Fruit fly (Drosophila melanogaster) whole organism, embryonic: ENCODE results near the gene esg.

Experiments
- CG10209 ChIP-seq: fragments of 200-800 bp; sonication (Bioruptor generic); optimal IDR thresholded peaks from 3 replicates; lab custom pipeline; 2017; ENCODE audit warnings: missing biosample characterization, mild to moderate bottlenecking, missing genetic modification characterization, missing genetic modification reagents
- CG11456 ChIP-seq: fragments of 200-800 bp; sonication (Bioruptor generic); IDR thresholded peaks from 3 replicates; pipeline ENCODE4 v1.3.6; 2022; ENCODE audit warnings: missing biosample characterization, missing genetic modification characterization
- CG11695 ChIP-seq: fragments of 200-800 bp; sonication (Bioruptor generic); IDR thresholded peaks from 3 replicates; pipeline ENCODE4 v1.3.6; 2022; ENCODE audit warnings: missing biosample characterization, missing genetic modification characterization
- CG13287 ChIP-seq: fragments of 200-800 bp; sonication (Bioruptor generic); IDR thresholded peaks from 2 replicates; pipeline ENCODE4 v1.3.6; 2022; ENCODE audit warnings: missing biosample characterization, missing genetic modification characterization; ENCODE audit not compliant: partially characterized antibody
- CG13775 ChIP-seq: fragments of 200-800 bp; sonication (Bioruptor generic); optimal IDR thresholded peaks from 3 replicates; lab custom pipeline; 2017; ENCODE audit warnings: missing biosample characterization, mild to moderate bottlenecking, missing genetic modification characterization
- CG15073 ChIP-seq: fragments of 200-800 bp; sonication (Bioruptor generic); optimal IDR thresholded peaks from 2 replicates; lab custom pipeline; 2016; ENCODE audit warnings: missing biosample characterization, missing genetic modification characterization
- CG15269 ChIP-seq: fragments of 200-800 bp; sonication (Bioruptor generic); optimal IDR thresholded peaks from 2 replicates; lab custom pipeline; 2018; ENCODE audit warnings: missing biosample characterization, mild to moderate bottlenecking, missing genetic modification characterization, moderate library complexity
- CG16779 ChIP-seq: fragments of 200-800 bp; sonication (Bioruptor generic); IDR thresholded peaks from 2 replicates; pipeline ENCODE4 v1.3.6; 2022; ENCODE audit warnings: missing biosample characterization, missing genetic modification characterization
- CG17328 ChIP-seq: fragments of 200-800 bp; sonication (Bioruptor generic); IDR thresholded peaks from 2 replicates; pipeline ENCODE4 v1.3.6; 2022; ENCODE audit warnings: missing biosample characterization, missing genetic modification characterization
- CG17568 ChIP-seq: fragments of 200-800 bp; sonication (Bioruptor generic); optimal IDR thresholded peaks from 2 replicates; lab custom pipeline; 2018; ENCODE audit warnings: missing biosample characterization, mild to moderate bottlenecking, missing genetic modification characterization, moderate library complexity
- CG17829 ChIP-seq: fragments of 200-800 bp; optimal IDR thresholded peaks from 2 replicates; lab custom pipeline; 2019; ENCODE audit warnings: missing biosample characterization, mild to moderate bottlenecking, missing genetic modification characterization, moderate library complexity
- CG18764 ChIP-seq: fragments of 200-800 bp; sonication (Bioruptor generic); optimal IDR thresholded peaks from 3 replicates; lab custom pipeline; 2016; ENCODE audit warnings: missing biosample characterization, missing genetic modification characterization
- CG2129 ChIP-seq: fragments of 200-800 bp; sonication (Bioruptor generic); IDR thresholded peaks from 2 replicates; pipeline ENCODE4 v1.3.6; 2022; ENCODE audit warnings: missing biosample characterization, missing genetic modification characterization; ENCODE audit not compliant: partially characterized antibody
- CG32772 ChIP-seq: fragments of 200-800 bp; sonication (Bioruptor generic); IDR thresholded peaks from 2 replicates; pipeline ENCODE4 v1.3.6; 2022; ENCODE audit warnings: missing biosample characterization, missing genetic modification characterization
- CG3995 ChIP-seq: fragments of 200-800 bp; sonication (Bioruptor generic); optimal IDR thresholded peaks from 3 replicates; lab custom pipeline; 2016; ENCODE audit warnings: missing biosample characterization, missing genetic modification characterization
- CG4360 ChIP-seq: fragments of 200-800 bp; sonication (Bioruptor generic); IDR thresholded peaks from 2 replicates; pipeline ENCODE4 v1.3.6; 2022; ENCODE audit warnings: missing biosample characterization, missing genetic modification characterization
- CG4404 ChIP-seq: fragments of 200-800 bp; sonication (Bioruptor generic); IDR thresholded peaks from 2 replicates; pipeline ENCODE4 v1.3.6; 2022; ENCODE audit warnings: missing biosample characterization, missing genetic modification characterization
- CG4424 ChIP-seq: fragments of 200-800 bp; sonication (Bioruptor generic); optimal IDR thresholded peaks from 3 replicates; lab custom pipeline; 2016; ENCODE audit warnings: missing biosample characterization, missing genetic modification characterization
- CG6254 ChIP-seq: fragments of 200-800 bp; sonication (Bioruptor generic); optimal IDR thresholded peaks from 3 replicates; lab custom pipeline; 2017; ENCODE audit warnings: mild to moderate bottlenecking, missing biosample characterization, missing genetic modification reagents, missing genetic modification characterization
- CG6689 ChIP-seq: fragments of 200-800 bp; sonication (Bioruptor generic); IDR thresholded peaks from 2 replicates; pipeline ENCODE4 v1.3.6; 2022; ENCODE audit warnings: missing biosample characterization, missing genetic modification characterization
- CG7372 ChIP-seq: fragments of 200-800 bp; sonication (Bioruptor generic); IDR thresholded peaks from 2 replicates; pipeline ENCODE4 v1.3.6; 2022; ENCODE audit warnings: missing biosample characterization, missing genetic modification characterization
- CG9797 ChIP-seq: fragments of 200-800 bp; sonication (Bioruptor generic); optimal IDR thresholded peaks from 3 replicates; lab custom pipeline; 2018; ENCODE audit warnings: missing biosample characterization, mild to moderate bottlenecking, missing genetic modification characterization
- Eip74EF ChIP-seq, 2 experiments: fragments of 200-800 bp in 1 of 2; fragments of >200 bp in 1 of 2; sonication (Bioruptor generic) in 1 of 2; optimal IDR thresholded peaks; 2 replicates each; lab custom pipeline; 2017 to 2019; ENCODE audit warnings: missing biosample characterization in 2 of 2, missing genetic modification characterization in 2 of 2, mild to moderate bottlenecking in 1 of 2, moderate library complexity in 1 of 2
- Elba2 ChIP-seq: fragments of 200-800 bp; sonication (Bioruptor generic); optimal IDR thresholded peaks from 3 replicates; lab custom pipeline; 2016; ENCODE audit warnings: missing biosample characterization, missing genetic modification characterization
- Fer2 ChIP-seq: fragments of 200-800 bp; sonication (Bioruptor generic); optimal IDR thresholded peaks from 2 replicates; lab custom pipeline; 2018; ENCODE audit warnings: missing biosample characterization, mild to moderate bottlenecking, missing genetic modification characterization, moderate library complexity
- HmgZ ChIP-seq: fragments of 200-800 bp; sonication (Bioruptor generic); optimal IDR thresholded peaks from 2 replicates; lab custom pipeline; 2018; ENCODE audit warnings: missing biosample characterization, mild to moderate bottlenecking, missing genetic modification characterization
- Hr78 ChIP-seq, 2 experiments: fragments of 200-800 bp in 1 of 2; fragments of >200 bp in 1 of 2; sonication (Bioruptor generic) in 1 of 2; optimal IDR thresholded peaks; 2 replicates each; lab custom pipeline; 2017 to 2019; ENCODE audit warnings: missing biosample characterization in 2 of 2, missing genetic modification characterization in 2 of 2, mild to moderate bottlenecking in 1 of 2, moderate library complexity in 1 of 2
- Max ChIP-seq: fragments of 200-800 bp; sonication (Bioruptor generic); optimal IDR thresholded peaks from 2 replicates; lab custom pipeline; 2016; ENCODE audit warnings: missing biosample characterization, mild to moderate bottlenecking, missing genetic modification characterization
- Med ChIP-seq: fragments of 200-800 bp; sonication (Bioruptor generic); peaks from one replicate; lab custom pipeline; 2016; ENCODE audit warnings: missing biosample characterization, missing genetic modification characterization, mild to moderate bottlenecking, inconsistent platforms, moderate library complexity
- Neu2 ChIP-seq: fragments of 200-800 bp; sonication (Bioruptor generic); optimal IDR thresholded peaks from 3 replicates; lab custom pipeline; 2016; ENCODE audit warnings: missing biosample characterization, missing genetic modification characterization, borderline replicate concordance
- PHDP ChIP-seq: fragments of 200-800 bp; sonication (Bioruptor generic); optimal IDR thresholded peaks from 3 replicates; lab custom pipeline; 2018; ENCODE audit warnings: missing biosample characterization, mild to moderate bottlenecking, missing genetic modification characterization, moderate library complexity
- Rx ChIP-seq: fragments of 200-800 bp; sonication (Bioruptor generic); IDR thresholded peaks from 2 replicates; pipeline ENCODE4 v1.3.6; 2022; ENCODE audit warnings: missing biosample characterization, missing genetic modification characterization
- amos ChIP-seq: fragments of 200-800 bp; sonication (Bioruptor generic); IDR thresholded peaks from 2 replicates; pipeline ENCODE4 v1.3.6; 2022; ENCODE audit warnings: missing biosample characterization, missing genetic modification characterization; ENCODE audit not compliant: partially characterized antibody
- ato ChIP-seq: fragments of 200-800 bp; sonication (Bioruptor generic); IDR thresholded peaks from 2 replicates; pipeline ENCODE4 v1.3.6; 2022; ENCODE audit warnings: missing biosample characterization, missing genetic modification characterization; ENCODE audit not compliant: partially characterized antibody
- bsh ChIP-seq, 2 experiments: fragments of 200-800 bp; sonication (Bioruptor generic); optimal IDR thresholded peaks; 2 replicates each; lab custom pipeline; 2017 to 2018; ENCODE audit warnings: mild to moderate bottlenecking in 2 of 2, missing biosample characterization in 2 of 2, missing genetic modification characterization in 2 of 2, moderate library complexity in 1 of 2
- danr ChIP-seq: fragments of 200-800 bp; sonication (Bioruptor generic); IDR thresholded peaks from 2 replicates; pipeline ENCODE4 v1.3.6; 2022; ENCODE audit warnings: missing biosample characterization, missing genetic modification characterization
- dmrt11E ChIP-seq: fragments of 200-800 bp; sonication (Bioruptor generic); optimal IDR thresholded peaks from 3 replicates; lab custom pipeline; 2018; ENCODE audit warnings: missing biosample characterization, mild to moderate bottlenecking, missing genetic modification characterization, moderate library complexity
- dysf ChIP-seq: fragments of 200-800 bp; sonication (Bioruptor generic); IDR thresholded peaks from 3 replicates; pipeline ENCODE4 v1.3.6; 2022; ENCODE audit warnings: missing biosample characterization, missing genetic modification characterization
- emc ChIP-seq: fragments of 200-800 bp; sonication (Bioruptor generic); optimal IDR thresholded peaks from 2 replicates; lab custom pipeline; 2016; ENCODE audit warnings: missing biosample characterization, missing genetic modification characterization
- gem ChIP-seq: fragments of 200-800 bp; sonication (Bioruptor generic); optimal IDR thresholded peaks from 2 replicates; lab custom pipeline; 2019; ENCODE audit warnings: missing biosample characterization, mild to moderate bottlenecking, missing genetic modification characterization, moderate library complexity
- grau ChIP-seq: fragments of 200-800 bp; optimal IDR thresholded peaks from 3 replicates; lab custom pipeline; 2019; ENCODE audit warnings: missing biosample characterization, mild to moderate bottlenecking, missing genetic modification characterization, moderate library complexity
- hb ChIP-seq: fragments of 200-800 bp; sonication (Bioruptor generic); IDR thresholded peaks from 3 replicates; pipeline ENCODE4 v1.3.6; 2022; ENCODE audit warnings: missing biosample characterization, missing genetic modification characterization; ENCODE audit not compliant: partially characterized antibody
- maf-S ChIP-seq: fragments of 200-800 bp; sonication (Bioruptor generic); optimal IDR thresholded peaks from 2 replicates; lab custom pipeline; 2016; ENCODE audit warnings: missing biosample characterization, missing genetic modification characterization
- odd ChIP-seq: fragments of 200-800 bp; sonication (Bioruptor generic); optimal IDR thresholded peaks from 2 replicates; lab custom pipeline; 2017; ENCODE audit warnings: missing biosample characterization, mild to moderate bottlenecking, missing genetic modification characterization
- peb ChIP-seq: fragments of 200-800 bp; sonication (Bioruptor generic); IDR thresholded peaks from 2 replicates; pipeline ENCODE4 v1.3.6; 2022; ENCODE audit warnings: missing biosample characterization, missing genetic modification characterization
- ranshi ChIP-seq: fragments of 200-800 bp; sonication (Bioruptor generic); IDR thresholded peaks from 2 replicates; pipeline ENCODE4 v1.3.6; 2022; ENCODE audit warnings: missing biosample characterization, missing genetic modification characterization
- sisA ChIP-seq: fragments of 200-800 bp; sonication (Bioruptor generic); IDR thresholded peaks from 2 replicates; pipeline ENCODE4 v1.3.6; 2022; ENCODE audit warnings: missing biosample characterization, missing genetic modification characterization
- slp2 ChIP-seq: fragments of 200-800 bp; sonication (Bioruptor generic); optimal IDR thresholded peaks from 2 replicates; lab custom pipeline; 2016; ENCODE audit warnings: missing biosample characterization, missing genetic modification characterization
- tap ChIP-seq: fragments of 200-800 bp; optimal IDR thresholded peaks from 3 replicates; lab custom pipeline; 2019; ENCODE audit warnings: missing biosample characterization, mild to moderate bottlenecking, missing genetic modification characterization, moderate library complexity
- unpg ChIP-seq: fragments of 200-800 bp; sonication (Bioruptor generic); optimal IDR thresholded peaks from 3 replicates; lab custom pipeline; 2018; ENCODE audit warnings: missing biosample characterization, mild to moderate bottlenecking, missing genetic modification characterization, moderate library complexity
- usp ChIP-seq: fragments of >200 bp; optimal IDR thresholded peaks from 2 replicates; lab custom pipeline; 2017; ENCODE audit warnings: missing biosample characterization, missing genetic modification characterization

esg gene

DNA sequence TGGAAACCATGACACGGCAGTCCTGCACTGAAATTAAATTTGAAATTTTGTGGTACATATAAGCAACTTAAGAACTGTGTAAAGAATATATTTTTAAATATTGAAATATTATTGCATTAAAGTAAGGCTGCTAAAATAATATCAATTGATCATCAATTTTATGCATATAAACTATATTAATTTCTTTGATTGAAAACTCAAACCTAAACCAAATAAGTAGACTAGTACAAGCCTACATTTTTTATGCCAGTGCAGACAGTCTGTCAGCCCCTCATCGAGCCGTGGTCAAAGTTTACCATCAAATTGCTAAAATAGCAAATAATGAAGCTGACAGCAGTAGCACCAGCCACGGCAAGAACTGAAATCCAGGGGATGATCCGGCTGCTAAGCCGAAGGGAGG is 36.4 kb downstream of the esg start (continued):
- TF ChIP-seq CG6689 (GFP tag; lab: Robert Waterston, UW) (no peak), CG15269 (tag; lab: Kevin White, UChicago) (no peak), dmrt11E (tag; lab: Kevin White, UChicago) (peak; percentile 33), hb (GFP tag; lab: Robert Waterston, UW) (no peak), Rx (GFP tag; lab: Robert Waterston, UW) (no peak), danr (no peak), CG6254 (GFP tag; lab: Kevin White, UChicago) (no peak), sisA (no peak), dysf (GFP tag; lab: Robert Waterston, UW) (no peak), gem (tag; lab: Kevin White, UChicago) (peak; percentile 41), CG11456 (no peak), odd (no peak), Neu2 (GFP tag; lab: Kevin White, UChicago) (no peak), Med (no peak), CG18764 (GFP tag; lab: Kevin White, UChicago) (no peak), amos (GFP tag; lab: Robert Waterston, UW) (no peak), CG4424 (GFP tag; lab: Kevin White, UChicago) (no peak), CG17328 (no peak), CG3995 (GFP tag; lab: Kevin White, UChicago) (no peak), Hr78 (GFP tag; optimal IDR thresholded peaks at IDR 0.05; lab: Kevin White, UChicago) (no peak), bsh (GFP tag; optimal IDR thresholded peaks at IDR 0.05; lab: Kevin White, UChicago) (peak in 1 of 2 experiments; percentile 15), ato (no peak), HmgZ (tag; lab: Kevin White, UChicago) (no peak), CG17568 (no peak), CG15073 (GFP tag; lab: Kevin White, UChicago) (no peak), emc (GFP tag; lab: Kevin White, UChicago) (no peak), maf-S (GFP tag; lab: Kevin White, UChicago) (no peak), CG11695 (GFP tag; lab: Robert Waterston, UW) (no peak), Eip74EF (GFP tag; optimal IDR thresholded peaks at IDR 0.05; lab: Kevin White, UChicago) (no peak), CG4404 (GFP tag; lab: Robert Waterston, UW) (no peak), CG9797 (GFP tag; lab: Kevin White, UChicago) (no peak), Fer2 (tag; lab: Kevin White, UChicago) (no peak), PHDP (no peak), CG7372 (no peak), peb (no peak), CG10209 (GFP tag; lab: Kevin White, UChicago) (no peak), CG4360 (GFP tag; lab: Robert Waterston, UW) (no peak), CG13775 (GFP tag; lab: Kevin White, UChicago) (no peak), CG13287 (GFP tag; lab: Robert Waterston, UW) (no peak), CG2129 (no peak), slp2 (no peak), CG17829 (tag; lab: Kevin White, UChicago) (peak; percentile 19), CG16779 (GFP tag; lab: Robert Waterston, UW) (no peak), CG32772 (GFP tag; lab: Robert Waterston, UW) (no peak), Elba2 (no peak), unpg (GFP tag; lab: Kevin White, UChicago) (no peak), tap (tag; lab: Kevin White, UChicago) (no peak), ranshi (GFP tag; lab: Robert Waterston, UW) (no peak), grau (no peak), usp (no peak), Max (GFP tag; lab: Kevin White, UChicago) (no peak)
